Fruit fly (Drosophila melanogaster) whole organism, wandering third instar larva: Measurements from ENCODE around the gene CG11151.

Source experiments
- Abd-B ChIP-seq: fragments of >200 bp; optimal IDR thresholded peaks from 2 replicates; lab custom pipeline; 2017; ENCODE audit warnings: missing biosample characterization, missing genetic modification characterization
- CG32264 ChIP-seq: fragments of 200-800 bp; sonication (Bioruptor generic); optimal IDR thresholded peaks from 2 replicates; lab custom pipeline; 2016; ENCODE audit warnings: missing biosample characterization, missing genetic modification characterization
- CG9705 ChIP-seq: fragments of 200-800 bp; sonication (Bioruptor generic); optimal IDR thresholded peaks from 2 replicates; lab custom pipeline; 2018; ENCODE audit warnings: missing biosample characterization, mild to moderate bottlenecking, missing genetic modification characterization
- CrebA ChIP-seq: fragments of 200-800 bp; sonication (Bioruptor generic); optimal IDR thresholded peaks from 2 replicates; lab custom pipeline; 2016; ENCODE audit warnings: missing biosample characterization, mild to moderate bottlenecking, missing genetic modification characterization, borderline replicate concordance
- Dfd ChIP-seq: fragments of >200 bp; optimal IDR thresholded peaks from 2 replicates; lab custom pipeline; 2017; ENCODE audit warnings: missing biosample characterization, missing genetic modification characterization
- Dif ChIP-seq: fragments of 200-275, 200-300 bp; sonication (Bioruptor generic); optimal IDR thresholded peaks from 2 replicates; lab custom pipeline; 2018; ENCODE audit warnings: missing biosample characterization, missing genetic modification characterization; ENCODE audit not compliant: partially characterized antibody
- GATAd ChIP-seq: sonication (Bioruptor generic); optimal IDR thresholded peaks from 2 replicates; lab custom pipeline; 2016; ENCODE audit warnings: missing biosample characterization, missing genetic modification characterization
- HLH106 ChIP-seq: fragments of 200-800 bp; optimal IDR thresholded peaks from 3 replicates; lab custom pipeline; 2019; ENCODE audit warnings: missing biosample characterization, mild to moderate bottlenecking, missing genetic modification characterization, moderate library complexity
- Hnf4 ChIP-seq: fragments of 200-800 bp; sonication (Bioruptor generic); optimal IDR thresholded peaks from 2 replicates; lab custom pipeline; 2016; ENCODE audit warnings: missing biosample characterization, mild to moderate bottlenecking, missing genetic modification characterization
- Hr78 ChIP-seq: fragments of >200 bp; optimal IDR thresholded peaks from 2 replicates; lab custom pipeline; 2017; ENCODE audit warnings: missing biosample characterization, missing genetic modification characterization
- Hr83 ChIP-seq: fragments of 200-300 bp; sonication (Bioruptor generic); optimal IDR thresholded peaks from 2 replicates; lab custom pipeline; 2016; ENCODE audit warnings: missing biosample characterization, mild to moderate bottlenecking, missing genetic modification characterization, moderate library complexity; ENCODE audit not compliant: poor library complexity, severe bottlenecking
- Jra ChIP-seq: sonication (Bioruptor generic); optimal IDR thresholded peaks from 2 replicates; lab custom pipeline; 2016; ENCODE audit warnings: missing biosample characterization, missing genetic modification characterization
- Mio ChIP-seq: sonication (Bioruptor generic); optimal IDR thresholded peaks from 2 replicates; lab custom pipeline; 2016; ENCODE audit warnings: missing biosample characterization, missing genetic modification characterization
- Myc ChIP-seq: fragments of >200 bp; optimal IDR thresholded peaks from 2 replicates; lab custom pipeline; 2017
- N ChIP-seq: fragments of >200 bp; optimal IDR thresholded peaks from 2 replicates; lab custom pipeline; 2018; ENCODE audit warnings: missing biosample characterization, missing external identifiers, missing genetic modification characterization
- OdsH ChIP-seq: fragments of 200-800 bp; sonication (Bioruptor generic); optimal IDR thresholded peaks from 2 replicates; lab custom pipeline; 2016; ENCODE audit warnings: missing biosample characterization, mild to moderate bottlenecking, missing genetic modification characterization
- Rel ChIP-seq, 2 experiments: fragments of 200-800 bp; sonication (Bioruptor generic) in 1 of 2; optimal IDR thresholded peaks; 2 replicates in 1 of 2; 3 replicates in 1 of 2; lab custom pipeline; 2016 to 2019; ENCODE audit warnings: mild to moderate bottlenecking in 2 of 2, missing biosample characterization in 2 of 2, missing genetic modification characterization in 2 of 2, moderate library complexity in 1 of 2
- Sp1 ChIP-seq: fragments of 200-800 bp; sonication (Bioruptor generic); optimal IDR thresholded peaks from 3 replicates; lab custom pipeline; 2019; ENCODE audit warnings: missing biosample characterization, mild to moderate bottlenecking, missing genetic modification characterization, moderate library complexity
- Vsx2 ChIP-seq: fragments of 200-300, 225-300 bp; sonication (Bioruptor generic); optimal IDR thresholded peaks from 2 replicates; lab custom pipeline; 2018; ENCODE audit warnings: missing biosample characterization, missing genetic modification characterization; ENCODE audit not compliant: partially characterized antibody
- br ChIP-seq: fragments of 200-800 bp; sonication (Bioruptor generic); optimal IDR thresholded peaks from 2 replicates; lab custom pipeline; 2016; ENCODE audit warnings: missing biosample characterization, missing genetic modification characterization
- brk ChIP-seq: fragments of 200-800 bp; sonication (Bioruptor generic); optimal IDR thresholded peaks from 2 replicates; lab custom pipeline; 2016; ENCODE audit warnings: missing biosample characterization, mild to moderate bottlenecking, missing genetic modification characterization
- dl ChIP-seq, 2 experiments: fragments of 175-275, 200-275 bp in 1 of 2; fragments of 200-275 bp in 1 of 2; sonication (Bioruptor generic); optimal IDR thresholded peaks; lab custom pipeline; 2018; ENCODE audit warnings: mild to moderate bottlenecking in 2 of 2, missing biosample characterization in 2 of 2, missing genetic modification characterization in 2 of 2, moderate library complexity in 2 of 2; ENCODE audit not compliant: partially characterized antibody in 2 of 2, insufficient read depth in 1 of 2
- dmrt93B ChIP-seq: fragments of 200-800 bp; sonication (Bioruptor generic); optimal IDR thresholded peaks from 2 replicates; lab custom pipeline; 2018; ENCODE audit warnings: missing biosample characterization, mild to moderate bottlenecking, missing genetic modification characterization
- dsf ChIP-seq: sonication (Bioruptor generic); optimal IDR thresholded peaks from 2 replicates; lab custom pipeline; 2016; ENCODE audit warnings: missing biosample characterization, missing genetic modification characterization, borderline replicate concordance
- ey ChIP-seq: fragments of 200-800 bp; sonication (Bioruptor generic); optimal IDR thresholded peaks from 2 replicates; lab custom pipeline; 2016; ENCODE audit warnings: missing biosample characterization, missing genetic modification characterization
- foxo ChIP-seq, 2 experiments: fragments of 200-800 bp; sonication (Bioruptor generic); optimal IDR thresholded peaks; 2 replicates in 1 of 2; 3 replicates in 1 of 2; lab custom pipeline; 2016 to 2017; ENCODE audit warnings: missing biosample characterization in 2 of 2, missing genetic modification characterization in 2 of 2
- fru ChIP-seq: fragments of 200-800 bp; sonication (Bioruptor generic); optimal IDR thresholded peaks from 3 replicates; lab custom pipeline; 2016; ENCODE audit warnings: missing biosample characterization, mild to moderate bottlenecking, missing genetic modification characterization
- h ChIP-seq: fragments of 200-800 bp; sonication (Bioruptor generic); optimal IDR thresholded peaks from 3 replicates; lab custom pipeline; 2016; ENCODE audit warnings: missing biosample characterization, mild to moderate bottlenecking, missing genetic modification characterization
- jim ChIP-seq: fragments of 175-275, 200-325 bp; sonication (Bioruptor generic); optimal IDR thresholded peaks from 2 replicates; lab custom pipeline; 2016; ENCODE audit warnings: missing biosample characterization, mild to moderate bottlenecking, missing genetic modification characterization
- lola ChIP-seq: fragments of >200 bp; optimal IDR thresholded peaks from 2 replicates; lab custom pipeline; 2017; ENCODE audit warnings: missing biosample characterization, missing genetic modification characterization
- pan ChIP-seq: fragments of >200 bp; optimal IDR thresholded peaks from 2 replicates; lab custom pipeline; 2017
- psq ChIP-seq: fragments of 200-800 bp; sonication (Bioruptor generic); optimal IDR thresholded peaks from 3 replicates; lab custom pipeline; 2017; ENCODE audit warnings: missing biosample characterization, mild to moderate bottlenecking, missing genetic modification characterization, moderate library complexity
- rgr ChIP-seq: fragments of 200-800 bp; sonication (Bioruptor generic); optimal IDR thresholded peaks from 3 replicates; lab custom pipeline; 2016; ENCODE audit warnings: missing biosample characterization, mild to moderate bottlenecking, missing genetic modification characterization
- sage ChIP-seq: fragments of 200-800 bp; sonication (Bioruptor generic); optimal IDR thresholded peaks from 2 replicates; lab custom pipeline; 2016; ENCODE audit warnings: missing biosample characterization, mild to moderate bottlenecking, missing genetic modification characterization
- sv ChIP-seq: fragments of 200-800 bp; sonication (Bioruptor generic); optimal IDR thresholded peaks from 3 replicates; lab custom pipeline; 2016; ENCODE audit warnings: missing biosample characterization, missing genetic modification characterization
- tai ChIP-seq: sonication (Bioruptor generic); optimal IDR thresholded peaks from 2 replicates; lab custom pipeline; 2016; ENCODE audit warnings: missing biosample characterization, missing genetic modification characterization
- usp ChIP-seq: fragments of >200 bp; optimal IDR thresholded peaks from 2 replicates; lab custom pipeline; 2017; ENCODE audit warnings: missing biosample characterization, missing genetic modification characterization
- woc ChIP-seq: sonication (Bioruptor generic); optimal IDR thresholded peaks from 2 replicates; lab custom pipeline; 2016; ENCODE audit warnings: missing biosample characterization, mild to moderate bottlenecking, missing genetic modification characterization

CG11151 gene

dm6 chrX:13758989-13759549 lies 19.5 kb downstream of the CG11151 start, which contains the start of gene Yp3:
Gene Yp3 (plus strand): TSS chrX:13759546.
- TF ChIP-seq Vsx2 (GFP tag; lab: Kevin White, UChicago) = no peak
- no peak for TF ChIP-seq HLH106

dm6 chrX:13761762-13762371 lies 22.3 kb downstream of the CG11151 start:
- TF ChIP-seq Rel (GFP tag; optimal IDR thresholded peaks at IDR 0.05; lab: Kevin White, UChicago) (no peak), Rel (tag; optimal IDR thresholded peaks at IDR 0.05; lab: Kevin White, UChicago) (peak; percentile 74), dsf (GFP tag; lab: Kevin White, UChicago) (no peak)

dm6 chrX:13762372-13762883 lies 22.9 kb downstream of the CG11151 start, which contains the start of gene rdgB:
Gene rdgB (plus strand): TSS chrX:13762752.
- TF ChIP-seq Hr83 (GFP tag; lab: Kevin White, UChicago) (peak; percentile 8), dl (GFP tag; optimal IDR thresholded peaks at IDR 0.05; lab: Kevin White, UChicago; ENCODE audit: insufficient read depth in 1 of 2, partially characterized antibody in 2 of 2) (no peak), tai (no peak), Mio (no peak), CrebA (no peak), sv (GFP tag; lab: Kevin White, UChicago) (peak; percentile 78), h (GFP tag; lab: Kevin White, UChicago) (peak; percentile 77), usp (no peak), Hnf4 (GFP tag; lab: Kevin White, UChicago) (peak; percentile 58), woc (GFP tag; lab: Kevin White, UChicago) (peak; percentile 70), lola (GFP tag; lab: Kevin White, UChicago) (no peak), OdsH (GFP tag; lab: Kevin White, UChicago) (peak; percentile 80), dsf (GFP tag; lab: Kevin White, UChicago) (no peak), foxo (GFP tag; optimal IDR thresholded peaks at IDR 0.05; lab: Kevin White, UChicago) (peak in 1 of 2 experiments; percentile 82), GATAd (GFP tag; lab: Kevin White, UChicago) (no peak), fru (GFP tag; lab: Kevin White, UChicago) (peak; percentile 72), Sp1 (peak; percentile 81), pan (lab: Kevin White, UChicago) (no peak), br (GFP tag; lab: Kevin White, UChicago) (peak; percentile 37), Vsx2 (GFP tag; lab: Kevin White, UChicago) (no peak), Hr78 (no peak), ey (GFP tag; lab: Kevin White, UChicago) (peak; percentile 57), Abd-B (no peak), N (no peak), Jra (no peak), jim (GFP tag; lab: Kevin White, UChicago) (no peak), CG9705 (peak; percentile 70), Dfd (GFP tag; lab: Kevin White, UChicago) (no peak), brk (no peak), dmrt93B (peak; percentile 84), rgr (GFP tag; lab: Kevin White, UChicago) (peak; percentile 65), psq (peak; percentile 89), Myc (lab: Kevin White, UChicago) (no peak), Dif (GFP tag; lab: Kevin White, UChicago) (peak; percentile 46), Rel (GFP tag; optimal IDR thresholded peaks at IDR 0.05; lab: Kevin White, UChicago) (no peak), Rel (tag; optimal IDR thresholded peaks at IDR 0.05; lab: Kevin White, UChicago) (peak; percentile 56), sage (GFP tag; lab: Kevin White, UChicago) (peak; percentile 31), CG32264 (GFP tag; lab: Kevin White, UChicago) (no peak), HLH106 (peak; percentile 89)
